Worm (Caenorhabditis elegans): Measurements from ENCODE around the gene mthf-1.

- no peak for TF ChIP-seq ztf-23 (GFP tag; IDR thresholded peaks at IDR 0.05)
- no peak for TF ChIP-seq flt-1 (GFP tag; IDR thresholded peaks at IDR 0.05)
These were observed 35.6 kb upstream of the mthf-1 start for ce11 chrII:7813237-7813636.

Data from whole organism, midembryonic.